Comparison of ENCODE assay signal across 2 worm cellular contexts in the genomic region with DNA sequence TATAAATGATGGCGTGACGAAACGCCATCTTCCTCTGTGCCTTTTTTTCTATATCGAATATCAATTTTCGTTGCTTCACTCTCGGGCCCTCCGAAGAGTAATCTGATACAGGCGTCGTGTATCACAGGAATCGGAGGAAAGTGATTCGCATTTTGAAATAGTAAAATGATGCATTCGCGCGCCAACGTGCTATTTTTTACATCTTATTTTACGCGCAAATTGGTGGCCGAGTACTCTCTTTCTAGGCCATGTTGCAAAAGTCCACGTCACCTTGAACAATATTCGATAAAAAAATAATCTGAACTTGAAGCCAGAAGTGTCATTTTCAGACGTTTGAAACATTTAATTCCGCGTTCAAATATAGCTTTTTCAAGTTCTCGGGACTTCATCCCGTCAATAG.
TF ChIP-seq lines count a peak whose summit lies in the region.

No protein-coding gene starts in this region.

TF ChIP-seq in whole organism, L4 larva, 104 proteins besides CTCF, POLR2A, EP300 and RAD21:
- TF ChIP-seq aha-1 (tag; lab: Kevin White, UChicago) = peak; percentile 62
- TF ChIP-seq unc-62 (GFP tag; optimal IDR thresholded peaks at IDR 0.05 in 1 of 2; lab: Kevin White, UChicago) = no peak
- TF ChIP-seq unc-62 (tag; optimal IDR thresholded peaks at IDR 0.05; lab: Kevin White, UChicago) = no peak

TF ChIP-seq in whole organism, late embryonic, 69 proteins besides CTCF, POLR2A, EP300 and RAD21:
- TF ChIP-seq ets-4 (tag; optimal IDR thresholded peaks at IDR 0.05; lab: Kevin White, UChicago) = no peak
- no peak for TF ChIP-seq ceh-48 (tag; optimal IDR thresholded peaks at IDR 0.05; lab: Kevin White, UChicago)
- TF ChIP-seq ceh-34 (tag; optimal IDR thresholded peaks at IDR 0.05; lab: Kevin White, UChicago) = peak; percentile 43
TF ChIP-seq in whole organism, late embryonic: peak in this region for 1.
